Worm (Caenorhabditis elegans) whole organism, young adult: ENCODE measurements around the gene cul-6.

Experiments
- ama-1 ChIP-seq, 3 experiments: fragments of 150-350 bp in 1 of 3; sonication (generic microtip) in 2 of 3; optimal IDR thresholded peaks; 2 replicates each; lab custom pipeline; 2014 to 2018; ENCODE audit warnings: missing biosample characterization in 2 of 3, missing genetic modification characterization in 2 of 3, missing genetic modification reagents in 2 of 3
- attf-3 ChIP-seq: fragments of 200-800 bp; sonication (Bioruptor generic); conservative IDR thresholded peaks from 2 replicates; pipeline ENCODE4 v1.3.6; 2022; ENCODE audit warnings: missing genetic modification reagents, missing genetic modification characterization, missing compliant biosample characterization
- egl-18 ChIP-seq: fragments of 200-800 bp; sonication (Bioruptor generic); IDR thresholded peaks from 2 replicates; pipeline ENCODE4 v1.3.6; 2022; ENCODE audit warnings: missing genetic modification reagents, missing genetic modification characterization, missing compliant biosample characterization
- mel-28 ChIP-seq: sonication (generic microtip); optimal IDR thresholded peaks from 2 replicates; lab custom pipeline; 2016; ENCODE audit warnings: borderline replicate concordance, mild to moderate bottlenecking, missing genetic modification characterization, missing compliant biosample characterization
- nhr-120 ChIP-seq: fragments of 200-800 bp; sonication (Bioruptor generic); IDR thresholded peaks from 2 replicates; pipeline ENCODE4 v1.3.6; 2022; ENCODE audit warnings: missing genetic modification characterization, missing compliant biosample characterization

DNA sequence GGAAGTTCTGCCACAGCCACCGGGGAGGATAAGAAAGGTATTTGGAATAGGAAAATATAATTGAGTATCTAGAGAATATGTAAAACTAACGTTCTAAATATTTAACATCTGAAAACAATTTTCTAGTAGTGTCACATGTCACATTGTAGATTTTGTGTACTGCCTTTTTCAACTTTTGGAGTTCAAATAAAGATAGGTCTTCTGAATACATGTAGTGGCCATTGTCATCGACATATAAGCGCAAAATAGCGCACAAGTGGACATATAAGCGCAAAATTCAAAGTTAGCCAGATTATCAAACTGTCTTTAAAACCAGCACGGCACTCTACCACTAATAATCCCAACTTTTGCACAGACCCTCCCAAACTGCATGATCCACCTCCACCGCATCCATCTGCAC, 16.0 kb downstream of the cul-6 start:
- no peak for TF ChIP-seq egl-18 (GFP tag; lab: Robert Waterston, UW)
- no peak for TF ChIP-seq nhr-120 (GFP tag; lab: Robert Waterston, UW)
- TF ChIP-seq ama-1 (optimal IDR thresholded peaks at IDR 0.05; lab: Kevin White, UChicago) = no peak
- TF ChIP-seq ama-1 (GFP tag; optimal IDR thresholded peaks at IDR 0.05; lab: Kevin White, UChicago) = no peak
- TF ChIP-seq attf-3 (GFP tag; lab: Robert Waterston, UW) = no peak
- TF ChIP-seq mel-28 = no peak
